Worm (Caenorhabditis elegans) whole organism, L4 larva: Measurements from ENCODE around the gene F48G7.7.

ENCODE experiments used
- F10B5.3 ChIP-seq: sonication (generic microtip); optimal IDR thresholded peaks from 2 replicates; lab custom pipeline; 2016; ENCODE audit warnings: mild to moderate bottlenecking, missing genetic modification characterization, missing compliant biosample characterization
- Y5F2A.4 ChIP-seq: fragments of 200-800 bp; sonication (Bioruptor generic); optimal IDR thresholded peaks from 2 replicates; lab custom pipeline; 2018; ENCODE audit warnings: mild to moderate bottlenecking, missing genetic modification characterization, missing compliant biosample characterization
- ceh-28 ChIP-seq: fragments of 150-350 bp; optimal IDR thresholded peaks from 2 replicates; lab custom pipeline; 2014; ENCODE audit warnings: missing biosample characterization, missing genetic modification reagents, missing genetic modification characterization
- hlh-30 ChIP-seq: sonication (generic microtip); optimal IDR thresholded peaks from 2 replicates; lab custom pipeline; 2017; ENCODE audit warnings: antibody characterized with exemption, mild to moderate bottlenecking, missing genetic modification characterization, missing compliant biosample characterization; ENCODE audit not compliant: insufficient read depth
- jun-1 ChIP-seq: fragments of 150-350 bp; optimal IDR thresholded peaks from 2 replicates; lab custom pipeline; 2014; ENCODE audit warnings: missing biosample characterization, missing genetic modification reagents, missing genetic modification characterization
- lim-7 ChIP-seq: fragments of 200-800 bp; sonication (Bioruptor generic); IDR thresholded peaks from 2 replicates; pipeline ENCODE4 v1.3.6; 2022; ENCODE audit warnings: missing genetic modification characterization, missing compliant biosample characterization
- lin-39 ChIP-seq: fragments of 150-350 bp; optimal IDR thresholded peaks from 2 replicates; lab custom pipeline; 2014; ENCODE audit warnings: missing biosample characterization, missing genetic modification reagents, missing genetic modification characterization
- lir-3 ChIP-seq: sonication (generic microtip); optimal IDR thresholded peaks from 2 replicates; lab custom pipeline; 2016; ENCODE audit warnings: mild to moderate bottlenecking, missing genetic modification characterization, missing compliant biosample characterization
- nhr-11 ChIP-seq: fragments of 150-350 bp; optimal IDR thresholded peaks from 2 replicates; lab custom pipeline; 2014; ENCODE audit warnings: missing biosample characterization, missing genetic modification characterization
- nhr-237 ChIP-seq: sonication (generic microtip); optimal IDR thresholded peaks from 2 replicates; lab custom pipeline; 2017; ENCODE audit warnings: missing biosample characterization, missing genetic modification characterization
- pha-4 ChIP-seq, 2 experiments: fragments of 150-350 bp in 1 of 2; fragments of 200-800 bp in 1 of 2; sonication (Bioruptor generic) in 1 of 2; IDR thresholded peaks in 1 of 2; optimal IDR thresholded peaks in 1 of 2; 2 replicates each; pipeline versions ENCODE4 v1.3.6 to Lab custom; 2014 to 2022; ENCODE audit warnings: missing genetic modification characterization in 2 of 2, missing genetic modification reagents in 2 of 2, missing biosample characterization in 1 of 2, missing compliant biosample characterization in 1 of 2
- php-3 ChIP-seq: fragments of 200-800 bp; sonication (Bioruptor generic); IDR thresholded peaks from 2 replicates; pipeline ENCODE4 v1.3.6; 2022; ENCODE audit warnings: missing genetic modification reagents, missing genetic modification characterization, missing compliant biosample characterization
- skn-1 ChIP-seq: fragments of 150-350 bp; optimal IDR thresholded peaks from 2 replicates; lab custom pipeline; 2014; ENCODE audit warnings: missing biosample characterization, missing genetic modification characterization
- spr-3 ChIP-seq: fragments of 200-800 bp; sonication (Bioruptor generic); optimal IDR thresholded peaks from 2 replicates; lab custom pipeline; 2018; ENCODE audit warnings: mild to moderate bottlenecking, missing genetic modification characterization, missing compliant biosample characterization

ce11 chrV:642750-643149 is 16.5 kb upstream of the F48G7.7 start, which contains the start of gene nhr-190:
- TF ChIP-seq lin-39 = no peak
- TF ChIP-seq jun-1 = no peak
- TF ChIP-seq pha-4 (GFP tag; IDR thresholded peaks at IDR 0.05; lab: Robert Waterston, UW) = no peak
- no peak for TF ChIP-seq pha-4 (tag; optimal IDR thresholded peaks at IDR 0.05; lab: Kevin White, UChicago)
- no peak for TF ChIP-seq nhr-237 (tag; lab: Kevin White, UChicago)
- TF ChIP-seq php-3 (GFP tag; lab: Robert Waterston, UW) = no peak
- no peak for TF ChIP-seq F10B5.3
- TF ChIP-seq lim-7 (GFP tag; lab: Robert Waterston, UW) = 0 out of 2 replicates have a peak, but pooled peaks have one; percentile 3
- TF ChIP-seq nhr-11 (tag; lab: Kevin White, UChicago) = no peak
- TF ChIP-seq spr-3 = no peak
- no peak for TF ChIP-seq skn-1 (tag; lab: Kevin White, UChicago)
- no peak for TF ChIP-seq lir-3 (tag; lab: Kevin White, UChicago)
- TF ChIP-seq hlh-30 (tag; lab: Kevin White, UChicago) = peak; percentile 58
- no peak for TF ChIP-seq ceh-28
- TF ChIP-seq Y5F2A.4 (GFP tag; lab: Kevin White, UChicago) = no peak
